Fruit fly (Drosophila melanogaster): ENCODE measurements around the gene CG15432.

CG15432 gene

DNA sequence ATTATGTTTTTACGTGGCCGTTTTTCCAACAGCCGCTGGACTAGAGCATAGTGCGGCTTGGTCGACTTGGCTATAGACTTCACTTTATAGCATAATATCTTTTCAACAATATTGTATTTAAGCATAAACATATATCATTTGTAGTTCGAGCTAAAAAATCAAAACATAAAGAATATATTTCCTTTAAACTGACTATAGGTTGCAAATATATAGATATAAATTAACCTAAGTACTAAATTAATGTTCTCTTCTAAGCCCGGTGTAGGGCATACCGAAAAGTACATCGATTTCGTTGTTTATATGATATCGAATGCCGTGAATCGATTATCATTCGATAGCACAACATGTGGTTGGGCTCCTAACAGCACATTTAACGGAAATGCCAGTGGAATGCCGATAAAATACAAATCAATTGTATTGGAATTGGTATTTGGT lies 6.5 kb downstream of the CG15432 start, which contains the start of gene MFS18 (continued):
- TF ChIP-seq Nf-YC (tag; optimal IDR thresholded peaks at IDR 0.05) (peak; percentile 87), bbx (GFP tag; IDR thresholded peaks at IDR 0.05; ENCODE audit: partially characterized antibody) (peak; percentile 93), Abd-B (GFP tag; optimal IDR thresholded peaks at IDR 0.05) (peak; percentile 99), CG1233 (GFP tag; optimal IDR thresholded peaks at IDR 0.05) (peak; percentile 99), CG14050 (GFP tag; IDR thresholded peaks at IDR 0.05) (peak; percentile 98), CG13287 (GFP tag; IDR thresholded peaks at IDR 0.05; ENCODE audit: partially characterized antibody) (peak; percentile 67), CG3726 (GFP tag; IDR thresholded peaks at IDR 0.05) (peak; percentile 99), Mes4 (GFP tag; optimal IDR thresholded peaks at IDR 0.05) (peak; percentile 76), pum (GFP tag; optimal IDR thresholded peaks at IDR 0.05) (peak; percentile 80), mld (GFP tag; IDR thresholded peaks at IDR 0.05; ENCODE audit: partially characterized antibody) (peak; percentile 71; the same call in 1 of the 3 replicates), CG18764 (GFP tag; optimal IDR thresholded peaks at IDR 0.05) (peak; percentile 99), Vsx1 (GFP tag; optimal IDR thresholded peaks at IDR 0.05) (no peak), fru (optimal IDR thresholded peaks at IDR 0.05) (no peak), CG7987 (GFP tag; optimal IDR thresholded peaks at IDR 0.05) (peak; percentile 96), CG2875 (GFP tag; optimal IDR thresholded peaks at IDR 0.05) (peak; percentile 94), zen2 (GFP tag; IDR thresholded peaks at IDR 0.05; ENCODE audit: partially characterized antibody) (peak; percentile 77), jumu (GFP tag; optimal IDR thresholded peaks at IDR 0.05) (peak; percentile 74), CG9876 (GFP tag; optimal IDR thresholded peaks at IDR 0.05) (peak; percentile 60), slbo (GFP tag; IDR thresholded peaks at IDR 0.05) (peak; percentile 99), CG11504 (tag; optimal IDR thresholded peaks at IDR 0.05) (peak; percentile 94), sim (GFP tag; IDR thresholded peaks at IDR 0.05) (peak; percentile 99), corto (GFP tag; optimal IDR thresholded peaks at IDR 0.05) (no peak), CG17361 (GFP tag; IDR thresholded peaks at IDR 0.05) (peak; percentile 99), row (GFP tag; IDR thresholded peaks at IDR 0.05) (peak; percentile 100), Awh (GFP tag; IDR thresholded peaks at IDR 0.05) (peak; percentile 99), CG8089 (GFP tag; optimal IDR thresholded peaks at IDR 0.05) (peak; percentile 71), cwo (GFP tag; optimal IDR thresholded peaks at IDR 0.05) (peak; percentile 98), onecut (GFP tag; IDR thresholded peaks at IDR 0.05) (peak; percentile 89), MESR4 (GFP tag; optimal IDR thresholded peaks at IDR 0.05) (peak; percentile 74), dmrt11E (tag; optimal IDR thresholded peaks at IDR 0.05) (peak; percentile 95), ERR (GFP tag; optimal IDR thresholded peaks at IDR 0.05) (peak; percentile 57), CG9215 (GFP tag; IDR thresholded peaks at IDR 0.05) (peak; percentile 97), MTF-1 (GFP tag; optimal IDR thresholded peaks at IDR 0.05; ENCODE audit: borderline replicate concordance) (peak; percentile 93), tup (GFP tag; optimal IDR thresholded peaks at IDR 0.05) (peak; percentile 89), D19B (GFP tag; optimal IDR thresholded peaks at IDR 0.05) (peak; percentile 94), Pdp1 (GFP tag; optimal IDR thresholded peaks at IDR 0.05) (peak; percentile 85 to 87), gsb-n (tag; optimal IDR thresholded peaks at IDR 0.05) (peak; percentile 97), chinmo (GFP tag; IDR thresholded peaks at IDR 0.05; ENCODE audit: partially characterized antibody) (peak; percentile 85; the same call in 2 of the 4 replicates), Deaf1 (tag; optimal IDR thresholded peaks at IDR 0.05) (peak; percentile 69), Dip3 (GFP tag; optimal IDR thresholded peaks at IDR 0.05) (peak; percentile 82), seq (GFP tag; IDR thresholded peaks at IDR 0.05) (peak; percentile 99), Hand (GFP tag; optimal IDR thresholded peaks at IDR 0.05) (peak; percentile 89), Jarid2 (GFP tag; optimal IDR thresholded peaks at IDR 0.05) (peak; percentile 91), btn (GFP tag; optimal IDR thresholded peaks at IDR 0.05) (peak; percentile 25), unpg (GFP tag; optimal IDR thresholded peaks at IDR 0.05) (peak; percentile 96), CG18476 (GFP tag; optimal IDR thresholded peaks at IDR 0.05) (peak; percentile 95), CG17385 (GFP tag; optimal IDR thresholded peaks at IDR 0.05) (peak; percentile 92), Spps (tag; optimal IDR thresholded peaks at IDR 0.05) (peak; percentile 100), CG12942 (GFP tag; optimal IDR thresholded peaks at IDR 0.05) (peak; percentile 96), CG32767 (GFP tag; IDR thresholded peaks at IDR 0.05) (peak; percentile 99)
